Fruit fly (Drosophila melanogaster) Kc167 (cell line): ENCODE data around the gene Gcna.

Experiments used
- Myc ChIP-seq: fragments of >200 bp; optimal IDR thresholded peaks from 2 replicates; lab custom pipeline; 2017; ENCODE audit warnings: missing external identifiers
- Sin3A ChIP-seq: fragments of >200 bp; optimal IDR thresholded peaks from 2 replicates; lab custom pipeline; 2018; ENCODE audit warnings: missing external identifiers
- h ChIP-seq: fragments of >200 bp; optimal IDR thresholded peaks from 3 replicates; lab custom pipeline; 2018; ENCODE audit warnings: missing external identifiers
- insv ChIP-seq: fragments of >200 bp; optimal IDR thresholded peaks from 3 replicates; lab custom pipeline; 2018; ENCODE audit warnings: missing external identifiers
- psq ChIP-seq: fragments of >200 bp; optimal IDR thresholded peaks from 2 replicates; lab custom pipeline; 2017; ENCODE audit warnings: missing external identifiers
- ttk ChIP-seq: sonication (Bioruptor generic); optimal IDR thresholded peaks from 2 replicates; lab custom pipeline; 2017; ENCODE audit warnings: missing external identifiers

Gene Gcna

dm6 chrX:1865673-1866072 lies at the start of gene Gcna, which contains the start of gene MED18:
TSS of gene Gcna (minus strand) at chrX:1865835.
TSS of gene MED18 (plus strand) at chrX:1865909.
- TF ChIP-seq ttk (no peak), h (no peak), Sin3A (lab: Kevin White, UChicago) (no peak), Myc (lab: Kevin White, UChicago) (no peak), insv (lab: Kevin White, UChicago) (no peak), psq (no peak)

- TF ChIP-seq ttk: no peak
- no peak for TF ChIP-seq Sin3A (lab: Kevin White, UChicago)
- TF ChIP-seq Myc (lab: Kevin White, UChicago): no peak
- TF ChIP-seq insv (lab: Kevin White, UChicago): no peak
- no peak for TF ChIP-seq h
- TF ChIP-seq psq: no peak
These were observed 43.9 kb upstream of the Gcna start for dm6 chrX:1909533-1909932.

dm6 chrX:1908757-1909156 lies 43.1 kb upstream of the Gcna start, which contains the start of the genes Edem1 and Rbcn-3B:
TSS of gene Edem1 (minus strand) at chrX:1908827.
TSS of gene Rbcn-3B (plus strand) at chrX:1908920.
- TF ChIP-seq ttk (no peak), insv (lab: Kevin White, UChicago) (no peak), h (no peak), Myc (lab: Kevin White, UChicago) (no peak), Sin3A (lab: Kevin White, UChicago) (no peak), psq (no peak)

dm6 chrX:1907727-1908264 lies 42.2 kb upstream of the Gcna start, which contains the start of gene mip130:
TSS of gene mip130 (plus strand) at chrX:1908239.
- TF ChIP-seq Sin3A (lab: Kevin White, UChicago): no peak
- no peak for TF ChIP-seq insv (lab: Kevin White, UChicago)
- TF ChIP-seq psq: no peak
- TF ChIP-seq Myc (lab: Kevin White, UChicago): no peak
- TF ChIP-seq h: no peak
- TF ChIP-seq ttk: no peak

dm6 chrX:1903968-1904367 lies 38.3 kb upstream of the Gcna start:
- TF ChIP-seq psq: no peak

dm6 chrX:1903077-1903476 lies 37.4 kb upstream of the Gcna start, which contains the start of gene CG32801:
TSS of gene CG32801 (minus strand) at chrX:1903177.
- no peak for TF ChIP-seq ttk
- no peak for TF ChIP-seq psq
- TF ChIP-seq Myc (lab: Kevin White, UChicago): no peak

- no peak for TF ChIP-seq insv (lab: Kevin White, UChicago)
- no peak for TF ChIP-seq ttk
- TF ChIP-seq psq: no peak
- no peak for TF ChIP-seq Sin3A (lab: Kevin White, UChicago)
- no peak for TF ChIP-seq Myc (lab: Kevin White, UChicago)
- no peak for TF ChIP-seq h
These were observed 36.0 kb upstream of the Gcna start, which contains the start of gene Ldaf1 for dm6 chrX:1901605-1902136. TSS of gene Ldaf1 (minus strand) at chrX:1901911.

- TF ChIP-seq Sin3A (lab: Kevin White, UChicago) (no peak), insv (lab: Kevin White, UChicago) (no peak), ttk (no peak), psq (no peak), Myc (lab: Kevin White, UChicago) (no peak), h (no peak)
These were observed 34.6 kb upstream of the Gcna start, which contains the start of gene arm for dm6 chrX:1900123-1900818. TSS of gene arm (minus strand) at chrX:1900646.

- no peak for TF ChIP-seq Myc (lab: Kevin White, UChicago)
- TF ChIP-seq h: no peak
- no peak for TF ChIP-seq psq
- TF ChIP-seq insv (lab: Kevin White, UChicago): no peak
- no peak for TF ChIP-seq ttk
- TF ChIP-seq Sin3A (lab: Kevin White, UChicago): no peak
These were observed 33.9 kb upstream of the Gcna start for dm6 chrX:1899445-1900085.

dm6 chrX:1897384-1897783 lies 31.7 kb upstream of the Gcna start:
- no peak for TF ChIP-seq insv (lab: Kevin White, UChicago)
- no peak for TF ChIP-seq Myc (lab: Kevin White, UChicago)
- TF ChIP-seq h: no peak
- no peak for TF ChIP-seq Sin3A (lab: Kevin White, UChicago)
- TF ChIP-seq ttk: no peak
- TF ChIP-seq psq: no peak

dm6 chrX:1893532-1893931 lies 27.9 kb upstream of the Gcna start:
- TF ChIP-seq ttk: no peak
- no peak for TF ChIP-seq h
- TF ChIP-seq insv (lab: Kevin White, UChicago): no peak
- no peak for TF ChIP-seq Sin3A (lab: Kevin White, UChicago)
- no peak for TF ChIP-seq Myc (lab: Kevin White, UChicago)

- no peak for TF ChIP-seq insv (lab: Kevin White, UChicago)
- TF ChIP-seq psq: no peak
- no peak for TF ChIP-seq Myc (lab: Kevin White, UChicago)
- TF ChIP-seq ttk: no peak
- TF ChIP-seq Sin3A (lab: Kevin White, UChicago): no peak
- TF ChIP-seq h: no peak
These were observed 24.3 kb upstream of the Gcna start, which contains the start of the genes trr and mRpL16 for dm6 chrX:1889926-1890325. TSS of gene trr (minus strand) at chrX:1889950. TSS of gene mRpL16 (plus strand) at chrX:1890256.
